Fruit fly (Drosophila melanogaster): ENCODE measurements around the gene Egfrap.

Gene Egfrap

dm6 chr3L:5989391-5990156 is 39.1 kb upstream of the Egfrap start:
- TF ChIP-seq Mnt (GFP tag; optimal IDR thresholded peaks at IDR 0.05) (no peak), Clk (GFP tag; optimal IDR thresholded peaks at IDR 0.05) (no peak), cnc (optimal IDR thresholded peaks at IDR 0.05) (no peak), CG11617 (GFP tag; optimal IDR thresholded peaks at IDR 0.05) (no peak), Hr96 (GFP tag; optimal IDR thresholded peaks at IDR 0.05) (no peak), CG33017 (tag; optimal IDR thresholded peaks at IDR 0.05) (no peak), cic (GFP tag; optimal IDR thresholded peaks at IDR 0.05) (no peak), CG1620 (GFP tag; optimal IDR thresholded peaks at IDR 0.05) (no peak), CG14711 (tag; optimal IDR thresholded peaks at IDR 0.05) (no peak), tj (GFP tag; optimal IDR thresholded peaks at IDR 0.05) (no peak), CG5204 (GFP tag; optimal IDR thresholded peaks at IDR 0.05) (no peak), ovo (GFP tag; optimal IDR thresholded peaks at IDR 0.05) (no peak)

DNA sequence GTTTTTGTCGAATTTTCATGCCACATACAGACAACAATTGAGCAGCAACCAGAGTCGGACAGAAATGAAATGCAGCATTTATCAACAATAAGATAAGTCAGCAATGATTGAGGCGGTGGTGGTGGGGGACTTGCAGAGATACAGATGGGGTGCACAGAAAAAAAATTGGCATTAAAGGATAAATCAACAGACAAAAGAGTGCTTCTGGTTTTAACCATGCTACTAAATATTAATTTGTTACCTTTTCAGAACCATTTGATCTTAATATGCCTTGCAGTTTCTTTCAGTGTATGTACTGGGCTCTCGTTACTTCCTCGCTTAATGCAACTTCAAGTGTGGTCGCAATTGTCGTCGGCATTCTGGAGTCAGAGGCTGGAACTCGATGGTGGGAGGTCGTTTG is 38.2 kb upstream of the Egfrap start:
- no peak for TF ChIP-seq Mnt (GFP tag; optimal IDR thresholded peaks at IDR 0.05)
- no peak for TF ChIP-seq ovo (GFP tag; optimal IDR thresholded peaks at IDR 0.05)
- TF ChIP-seq CG12768 (GFP tag; optimal IDR thresholded peaks at IDR 0.05), result no peak

dm6 chr3L:5987637-5988036 is 37.2 kb upstream of the Egfrap start:
- TF ChIP-seq CG12768 (GFP tag; optimal IDR thresholded peaks at IDR 0.05) (no peak), Mnt (GFP tag; optimal IDR thresholded peaks at IDR 0.05) (no peak), Hr96 (GFP tag; optimal IDR thresholded peaks at IDR 0.05) (no peak), CG5204 (GFP tag; optimal IDR thresholded peaks at IDR 0.05) (no peak), bab1 (GFP tag; optimal IDR thresholded peaks at IDR 0.05) (no peak), CG11617 (GFP tag; optimal IDR thresholded peaks at IDR 0.05) (no peak), toe (GFP tag; optimal IDR thresholded peaks at IDR 0.05) (no peak), kay (GFP tag; ENCODE audit: borderline replicate concordance) (no peak), pad (GFP tag; optimal IDR thresholded peaks at IDR 0.05) (no peak), tj (GFP tag; optimal IDR thresholded peaks at IDR 0.05) (no peak), CG1620 (GFP tag; optimal IDR thresholded peaks at IDR 0.05) (no peak), cic (GFP tag; optimal IDR thresholded peaks at IDR 0.05) (no peak), ovo (GFP tag; optimal IDR thresholded peaks at IDR 0.05) (no peak), CG14711 (tag; optimal IDR thresholded peaks at IDR 0.05) (no peak), CG33017 (tag; optimal IDR thresholded peaks at IDR 0.05) (no peak), Clk (GFP tag; optimal IDR thresholded peaks at IDR 0.05) (no peak), CG7045 (GFP tag; optimal IDR thresholded peaks at IDR 0.05) (no peak), Crg-1 (GFP tag; optimal IDR thresholded peaks at IDR 0.05) (no peak), cnc (optimal IDR thresholded peaks at IDR 0.05) (no peak), CG7101 (tag; optimal IDR thresholded peaks at IDR 0.05) (no peak)

DNA sequence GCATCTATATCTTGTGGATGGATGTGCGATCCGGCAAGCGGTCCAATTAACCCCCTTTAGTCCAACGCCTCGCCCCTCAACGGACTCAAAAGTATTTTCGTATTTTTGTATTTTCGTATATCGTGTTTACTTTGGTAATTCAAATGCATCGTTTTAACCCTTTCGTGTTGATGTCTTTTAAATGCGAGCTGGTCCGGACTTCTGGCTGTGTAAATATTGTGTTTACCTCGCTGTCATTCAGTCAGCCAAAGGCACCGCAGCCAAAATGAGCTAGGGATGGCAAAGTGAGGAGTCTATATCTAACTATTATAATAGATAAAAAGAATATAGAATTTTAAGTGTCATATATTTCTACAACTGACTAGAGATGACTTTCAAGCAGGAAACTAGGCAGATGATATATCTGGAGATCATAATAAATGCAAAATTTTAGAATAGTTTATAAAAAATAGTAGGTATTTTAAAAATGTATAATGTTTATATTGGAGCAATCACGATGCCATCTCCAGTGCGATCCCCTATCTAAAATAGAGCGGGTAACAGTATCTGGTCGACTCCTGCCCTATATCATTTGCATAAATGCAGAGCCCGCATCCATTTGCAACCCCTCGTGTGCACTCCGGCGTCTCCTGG is 33.3 kb upstream of the Egfrap start:
- TF ChIP-seq pad (GFP tag; optimal IDR thresholded peaks at IDR 0.05) (no peak), CG11617 (GFP tag; optimal IDR thresholded peaks at IDR 0.05) (no peak), Crg-1 (GFP tag; optimal IDR thresholded peaks at IDR 0.05) (no peak), CG7045 (GFP tag; optimal IDR thresholded peaks at IDR 0.05) (no peak), CG1620 (GFP tag; optimal IDR thresholded peaks at IDR 0.05) (no peak), cnc (optimal IDR thresholded peaks at IDR 0.05) (no peak), ovo (GFP tag; optimal IDR thresholded peaks at IDR 0.05) (no peak), bab1 (GFP tag; optimal IDR thresholded peaks at IDR 0.05) (no peak), CG5204 (GFP tag; optimal IDR thresholded peaks at IDR 0.05) (no peak), Mnt (GFP tag; optimal IDR thresholded peaks at IDR 0.05) (no peak), CG12768 (GFP tag; optimal IDR thresholded peaks at IDR 0.05) (no peak), toe (GFP tag; optimal IDR thresholded peaks at IDR 0.05) (no peak), Hr96 (GFP tag; optimal IDR thresholded peaks at IDR 0.05) (no peak), kay (GFP tag; ENCODE audit: borderline replicate concordance) (no peak), CG14711 (tag; optimal IDR thresholded peaks at IDR 0.05) (no peak)

DNA sequence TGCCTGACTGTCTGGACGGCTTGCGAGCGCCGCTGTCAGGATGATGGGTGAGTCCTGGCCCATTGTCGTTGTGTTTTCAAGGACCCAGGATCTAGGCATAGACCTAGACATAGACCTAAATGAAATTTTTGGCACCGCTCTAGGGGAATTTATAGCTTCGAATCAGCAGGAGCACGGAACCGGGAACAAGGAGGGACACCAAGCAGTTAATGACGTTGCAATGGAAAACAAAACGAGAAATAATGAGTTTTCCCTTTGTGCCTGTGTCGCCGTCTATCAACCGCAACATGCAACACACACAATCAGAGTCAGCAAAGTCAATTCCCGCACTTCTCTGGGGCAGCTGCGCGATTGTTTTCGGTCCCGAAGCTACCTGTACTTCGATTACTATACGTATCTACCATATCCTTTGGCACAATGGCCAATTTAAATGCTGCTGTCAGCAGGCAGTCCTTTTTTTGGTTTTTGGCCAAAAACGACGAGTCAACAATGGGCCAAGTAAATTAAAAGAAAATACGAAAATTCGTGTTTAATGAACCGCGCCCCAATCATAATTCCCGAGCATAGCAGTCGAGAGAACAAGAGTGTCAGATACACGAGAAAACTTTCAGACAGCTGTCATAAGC is 32.6 kb upstream of the Egfrap start:
- TF ChIP-seq CG12768 (GFP tag; optimal IDR thresholded peaks at IDR 0.05) (no peak), Mnt (GFP tag; optimal IDR thresholded peaks at IDR 0.05) (no peak), kay (GFP tag; ENCODE audit: borderline replicate concordance) (no peak), Crg-1 (GFP tag; optimal IDR thresholded peaks at IDR 0.05) (no peak), CG11617 (GFP tag; optimal IDR thresholded peaks at IDR 0.05) (no peak), cic (GFP tag; optimal IDR thresholded peaks at IDR 0.05) (no peak), CG5204 (GFP tag; optimal IDR thresholded peaks at IDR 0.05) (no peak), toe (GFP tag; optimal IDR thresholded peaks at IDR 0.05) (no peak), CG14711 (tag; optimal IDR thresholded peaks at IDR 0.05) (no peak), Clk (GFP tag; optimal IDR thresholded peaks at IDR 0.05) (no peak), pad (GFP tag; optimal IDR thresholded peaks at IDR 0.05) (no peak), Hr96 (GFP tag; optimal IDR thresholded peaks at IDR 0.05) (no peak), ovo (GFP tag; optimal IDR thresholded peaks at IDR 0.05) (no peak)
